Worm (Caenorhabditis elegans) whole organism, young adult: Measurements from ENCODE around the gene F15A4.10.

ENCODE experiments used
- B0035.1 ChIP-seq: sonication (generic microtip); optimal IDR thresholded peaks from 2 replicates; lab custom pipeline; 2016; ENCODE audit warnings: missing genetic modification characterization, mild to moderate bottlenecking, missing compliant biosample characterization, missing genotype, missing genetic modification reagents
- B0261.1 ChIP-seq: sonication (generic microtip); optimal IDR thresholded peaks from 2 replicates; lab custom pipeline; 2016; ENCODE audit warnings: mild to moderate bottlenecking, missing genetic modification characterization, moderate library complexity, missing compliant biosample characterization
- C06A6.2 ChIP-seq: fragments of 200-800 bp; sonication (Bioruptor generic); conservative IDR thresholded peaks from 2 replicates; pipeline ENCODE4 v1.3.6; 2022; ENCODE audit warnings: missing genetic modification characterization, missing compliant biosample characterization
- C17E4.6 ChIP-seq: fragments of 200-800 bp; sonication (Bioruptor generic); IDR thresholded peaks from 2 replicates; pipeline ENCODE4 v1.3.6; 2022; ENCODE audit warnings: missing genetic modification reagents, missing genetic modification characterization, missing compliant biosample characterization
- F22D6.2 ChIP-seq: sonication (generic microtip); optimal IDR thresholded peaks from 2 replicates; lab custom pipeline; 2016; ENCODE audit warnings: mild to moderate bottlenecking, missing genetic modification characterization, missing compliant biosample characterization
- F33H1.4 ChIP-seq: fragments of 200-800 bp; sonication (Bioruptor generic); IDR thresholded peaks from 2 replicates; pipeline ENCODE4 v1.3.6; 2022; ENCODE audit warnings: missing genetic modification reagents, missing genetic modification characterization, missing compliant biosample characterization
- Y95B8A.8 ChIP-seq: fragments of 200-800 bp; sonication (Bioruptor generic); IDR thresholded peaks from 2 replicates; pipeline ENCODE4 v1.3.6; 2022; ENCODE audit warnings: missing genetic modification reagents, missing genetic modification characterization, missing compliant biosample characterization
- aptf-3 ChIP-seq: fragments of 200-800 bp; sonication (Bioruptor generic); IDR thresholded peaks from 2 replicates; pipeline ENCODE4 v1.3.6; 2022; ENCODE audit warnings: missing genetic modification characterization, missing compliant biosample characterization
- atf-7 ChIP-seq: sonication (generic microtip); optimal IDR thresholded peaks from 2 replicates; lab custom pipeline; 2017; ENCODE audit warnings: mild to moderate bottlenecking, missing genetic modification characterization, missing compliant biosample characterization
- athp-1 ChIP-seq: sonication (generic microtip); optimal IDR thresholded peaks from 2 replicates; lab custom pipeline; 2017; ENCODE audit warnings: mild to moderate bottlenecking, missing genetic modification characterization, missing compliant biosample characterization
- attf-3 ChIP-seq: fragments of 200-800 bp; sonication (Bioruptor generic); conservative IDR thresholded peaks from 2 replicates; pipeline ENCODE4 v1.3.6; 2022; ENCODE audit warnings: missing genetic modification reagents, missing genetic modification characterization, missing compliant biosample characterization
- bed-2 ChIP-seq: fragments of 200-800 bp; sonication (Bioruptor generic); IDR thresholded peaks from 2 replicates; pipeline ENCODE4 v1.3.6; 2022; ENCODE audit warnings: missing genetic modification reagents, missing genetic modification characterization, missing compliant biosample characterization
- cebp-1 ChIP-seq, 2 experiments: fragments of 200-800 bp in 1 of 2; sonication (Bioruptor generic) in 1 of 2; sonication (generic microtip) in 1 of 2; IDR thresholded peaks in 1 of 2; optimal IDR thresholded peaks in 1 of 2; 2 replicates each; pipeline versions ENCODE4 v1.3.6 to Lab custom; 2017 to 2022; ENCODE audit warnings: missing compliant biosample characterization in 2 of 2, missing genetic modification characterization in 2 of 2, mild to moderate bottlenecking in 1 of 2, missing genetic modification reagents in 1 of 2, moderate library complexity in 1 of 2
- cebp-2 ChIP-seq: fragments of 200-800 bp; sonication (Bioruptor generic); IDR thresholded peaks from 2 replicates; pipeline ENCODE4 v1.3.6; 2022; ENCODE audit warnings: missing genetic modification characterization, missing compliant biosample characterization
- ceh-58 ChIP-seq: fragments of 200-800 bp; sonication (Bioruptor generic); IDR thresholded peaks from 2 replicates; pipeline ENCODE4 v1.3.6; 2022; ENCODE audit warnings: missing genetic modification characterization, missing compliant biosample characterization
- die-1 ChIP-seq: sonication (generic microtip); optimal IDR thresholded peaks from 2 replicates; lab custom pipeline; 2016; ENCODE audit warnings: missing genotype, mild to moderate bottlenecking, missing genetic modification characterization, missing compliant biosample characterization
- dox-1 ChIP-seq: fragments of 200-800 bp; sonication (Bioruptor generic); IDR thresholded peaks from 2 replicates; pipeline ENCODE4 v1.3.6; 2022; ENCODE audit warnings: missing genetic modification reagents, missing genetic modification characterization, missing compliant biosample characterization
- ekl-4 ChIP-seq: fragments of 200-800 bp; sonication (Bioruptor generic); IDR thresholded peaks from 2 replicates; pipeline ENCODE4 v1.3.6; 2022; ENCODE audit warnings: missing genetic modification reagents, missing genetic modification characterization, missing compliant biosample characterization
- ets-4 ChIP-seq: fragments of 200-800 bp; sonication (Bioruptor generic); optimal IDR thresholded peaks from 2 replicates; lab custom pipeline; 2018; ENCODE audit warnings: mild to moderate bottlenecking, missing genetic modification characterization, missing compliant biosample characterization
- hmg-1.2 ChIP-seq: fragments of 200-800 bp; sonication (Bioruptor generic); IDR thresholded peaks from 2 replicates; pipeline ENCODE4 v1.3.6; 2022; ENCODE audit warnings: missing genetic modification reagents, missing genetic modification characterization, missing compliant biosample characterization
- hrde-1 ChIP-seq: sonication (generic microtip); optimal IDR thresholded peaks from 2 replicates; lab custom pipeline; 2016; ENCODE audit warnings: missing genetic modification characterization, mild to moderate bottlenecking, missing compliant biosample characterization, moderate library complexity, missing genotype, missing genetic modification reagents, borderline replicate concordance
- lag-1 ChIP-seq: fragments of 200-800 bp; sonication (Bioruptor generic); IDR thresholded peaks from 2 replicates; pipeline ENCODE4 v1.3.6; 2022; ENCODE audit warnings: missing genetic modification reagents, missing genetic modification characterization, missing compliant biosample characterization
- let-607 ChIP-seq, 2 experiments: fragments of 200-800 bp in 1 of 2; sonication (Bioruptor generic) in 1 of 2; sonication (generic microtip) in 1 of 2; optimal IDR thresholded peaks; 2 replicates each; lab custom pipeline; 2016 to 2018; ENCODE audit warnings: mild to moderate bottlenecking in 2 of 2, missing compliant biosample characterization in 2 of 2, missing genetic modification characterization in 2 of 2, moderate library complexity in 2 of 2, missing genotype in 1 of 2
- lin-26 ChIP-seq: fragments of 200-800 bp; sonication (Bioruptor generic); IDR thresholded peaks from 2 replicates; pipeline ENCODE4 v1.3.6; 2022; ENCODE audit warnings: missing genetic modification reagents, missing genetic modification characterization, missing compliant biosample characterization
- lin-35 ChIP-seq, 3 experiments: fragments of 150-350 bp in 2 of 3; sonication (generic microtip) in 1 of 3; optimal IDR thresholded peaks; 2 replicates each; lab custom pipeline; 2014 to 2018; ENCODE audit warnings: missing biosample characterization in 3 of 3, missing genetic modification characterization in 3 of 3, missing genetic modification reagents in 3 of 3
- lsl-1 ChIP-seq: fragments of 200-800 bp; sonication (Bioruptor generic); optimal IDR thresholded peaks from 2 replicates; lab custom pipeline; 2018; ENCODE audit warnings: mild to moderate bottlenecking, missing genetic modification characterization, moderate library complexity, missing compliant biosample characterization
- mxl-1 ChIP-seq: sonication (generic microtip); optimal IDR thresholded peaks from 2 replicates; lab custom pipeline; 2016; ENCODE audit warnings: missing genetic modification characterization, missing compliant biosample characterization
- nfya-1 ChIP-seq: sonication (generic microtip); optimal IDR thresholded peaks from 2 replicates; lab custom pipeline; 2017; ENCODE audit warnings: antibody characterized with exemption, missing compliant biosample characterization, missing genetic modification characterization, borderline replicate concordance; ENCODE audit not compliant: insufficient read depth
- nfyb-1 ChIP-seq: fragments of 200-800 bp; sonication (Bioruptor generic); IDR thresholded peaks from 2 replicates; pipeline ENCODE4 v1.3.6; 2022; ENCODE audit warnings: missing genetic modification reagents, missing genetic modification characterization, missing compliant biosample characterization
- nhr-179 ChIP-seq: sonication (generic microtip); optimal IDR thresholded peaks from 2 replicates; lab custom pipeline; 2016; ENCODE audit warnings: mild to moderate bottlenecking, missing genetic modification characterization, missing compliant biosample characterization
- nhr-90 ChIP-seq: sonication (generic microtip); optimal IDR thresholded peaks from 2 replicates; lab custom pipeline; 2016; ENCODE audit warnings: missing genotype, mild to moderate bottlenecking, missing genetic modification characterization, missing compliant biosample characterization
- pbrm-1 ChIP-seq: fragments of 200-800 bp; sonication (Bioruptor generic); IDR thresholded peaks from 2 replicates; pipeline ENCODE4 v1.3.6; 2022; ENCODE audit warnings: missing genetic modification reagents, missing genetic modification characterization, missing compliant biosample characterization
- pha-4 ChIP-seq: fragments of 150-350 bp; sonication (generic microtip); optimal IDR thresholded peaks from 2 replicates; lab custom pipeline; 2014; ENCODE audit warnings: missing biosample characterization, missing genetic modification reagents, missing genetic modification characterization
- snpc-3.4 ChIP-seq: sonication (generic microtip); optimal IDR thresholded peaks from 2 replicates; lab custom pipeline; 2017; ENCODE audit warnings: missing genetic modification characterization, mild to moderate bottlenecking, missing compliant biosample characterization, antibody characterized with exemption, moderate library complexity, missing genotype, missing genetic modification reagents
- sptf-2 ChIP-seq: fragments of 200-800 bp; sonication (Bioruptor generic); optimal IDR thresholded peaks from 2 replicates; lab custom pipeline; 2018; ENCODE audit warnings: mild to moderate bottlenecking, missing genetic modification characterization, missing compliant biosample characterization
- tbp1 ChIP-seq: fragments of 200-800 bp; sonication (Bioruptor generic); optimal IDR thresholded peaks from 2 replicates; lab custom pipeline; 2018; ENCODE audit warnings: mild to moderate bottlenecking, missing genetic modification characterization, missing compliant biosample characterization
- tbx-9 ChIP-seq: sonication (generic microtip); optimal IDR thresholded peaks from 2 replicates; lab custom pipeline; 2016; ENCODE audit warnings: borderline replicate concordance, missing genetic modification characterization, inconsistent platforms, missing compliant biosample characterization
- zim-3 ChIP-seq: sonication (generic microtip); optimal IDR thresholded peaks from 2 replicates; lab custom pipeline; 2017; ENCODE audit warnings: mild to moderate bottlenecking, missing genetic modification characterization, moderate library complexity, missing compliant biosample characterization
- ztf-18 ChIP-seq: sonication (generic microtip); optimal IDR thresholded peaks from 2 replicates; lab custom pipeline; 2016; ENCODE audit warnings: missing genotype, mild to moderate bottlenecking, missing genetic modification characterization, missing compliant biosample characterization
- ztf-26 ChIP-seq: sonication (generic microtip); optimal IDR thresholded peaks from 2 replicates; lab custom pipeline; 2017; ENCODE audit warnings: missing genetic modification characterization, missing compliant biosample characterization
- ztf-6 ChIP-seq: fragments of 200-800 bp; sonication (Bioruptor generic); IDR thresholded peaks from 2 replicates; pipeline ENCODE4 v1.3.6; 2022; ENCODE audit warnings: missing genetic modification reagents, missing genetic modification characterization, missing compliant biosample characterization

F15A4.10 gene

DNA sequence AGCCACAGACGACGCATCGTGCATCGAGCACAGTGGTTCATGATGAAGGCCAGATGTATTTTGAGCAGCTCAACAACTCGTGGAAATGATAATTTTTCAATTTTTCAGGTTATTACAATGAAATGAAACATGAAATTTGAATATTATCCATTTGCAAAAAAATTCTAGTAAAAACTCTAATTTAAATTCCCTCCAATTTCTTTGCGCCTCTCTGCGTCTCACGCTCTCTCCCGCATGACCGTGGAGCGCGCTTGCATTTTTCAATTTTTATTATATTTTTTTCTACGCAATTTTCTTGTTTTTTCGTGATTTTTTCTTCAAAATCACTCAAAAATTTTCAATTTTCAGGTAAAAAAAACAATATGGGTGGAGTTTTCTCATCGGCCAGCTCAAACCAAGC is 25.5 kb downstream of the F15A4.10 start, which contains the start of gene tag-281 (continued):
- TF ChIP-seq bed-2 (GFP tag; lab: Robert Waterston, UW): no peak
- TF ChIP-seq hrde-1 (tag; lab: Kevin White, UChicago): no peak
- TF ChIP-seq pha-4: peak; percentile 44
- TF ChIP-seq zim-3 (tag; lab: Kevin White, UChicago): no peak
- TF ChIP-seq lin-35 (GFP tag; optimal IDR thresholded peaks at IDR 0.05; lab: Kevin White, UChicago): peak; percentile 36 to 96 (median 75)
- TF ChIP-seq hmg-1.2 (GFP tag; lab: Robert Waterston, UW): peak; percentile 100
- peak; percentile 66 for TF ChIP-seq lsl-1 (GFP tag; lab: Kevin White, UChicago)
- no peak for TF ChIP-seq Y95B8A.8 (GFP tag; lab: Robert Waterston, UW)
- TF ChIP-seq attf-3 (GFP tag; lab: Robert Waterston, UW): peak; percentile 38; the same call in 1 of the 2 replicates
- TF ChIP-seq ets-4 (GFP tag; lab: Kevin White, UChicago): no peak
- no peak for TF ChIP-seq atf-7 (tag; lab: Kevin White, UChicago)
- TF ChIP-seq mxl-1 (tag; lab: Kevin White, UChicago): no peak
- no peak for TF ChIP-seq ceh-58
- TF ChIP-seq B0035.1 (tag; lab: Kevin White, UChicago): no peak
- no peak for TF ChIP-seq lag-1 (GFP tag; lab: Robert Waterston, UW)
- TF ChIP-seq sptf-2: no peak
- no peak for TF ChIP-seq lin-26 (GFP tag; lab: Robert Waterston, UW)
- TF ChIP-seq F22D6.2 (tag; lab: Kevin White, UChicago): no peak
- TF ChIP-seq athp-1 (tag; lab: Kevin White, UChicago): peak; percentile 25
- no peak for TF ChIP-seq C17E4.6 (GFP tag; lab: Robert Waterston, UW)
- TF ChIP-seq B0261.1 (tag; lab: Kevin White, UChicago): no peak
- TF ChIP-seq tbx-9 (tag; lab: Kevin White, UChicago): no peak
- TF ChIP-seq C06A6.2: no peak
- peak; percentile 56 for TF ChIP-seq tbp1
- no peak for TF ChIP-seq die-1 (tag; lab: Kevin White, UChicago)
- TF ChIP-seq aptf-3 (GFP tag; lab: Robert Waterston, UW): no peak
- TF ChIP-seq nfya-1 (tag; lab: Kevin White, UChicago): no peak
- no peak for TF ChIP-seq snpc-3.4
- peak; percentile 73 for TF ChIP-seq F33H1.4 (GFP tag; lab: Robert Waterston, UW)
- no peak for TF ChIP-seq nfyb-1 (GFP tag; lab: Robert Waterston, UW)
- no peak for TF ChIP-seq cebp-1 (GFP tag; IDR thresholded peaks at IDR 0.05; lab: Robert Waterston, UW)
- TF ChIP-seq cebp-1 (tag; optimal IDR thresholded peaks at IDR 0.05; lab: Kevin White, UChicago): no peak
- TF ChIP-seq ztf-26 (tag; lab: Kevin White, UChicago): no peak
- TF ChIP-seq nhr-90: no peak
- no peak for TF ChIP-seq ztf-6 (GFP tag; lab: Robert Waterston, UW)
- peak; percentile 66; the same call in 1 of the 2 replicates for TF ChIP-seq pbrm-1 (GFP tag; lab: Robert Waterston, UW)
- TF ChIP-seq ztf-18: no peak
- TF ChIP-seq nhr-179 (tag; lab: Kevin White, UChicago): no peak
- TF ChIP-seq cebp-2 (GFP tag; lab: Robert Waterston, UW): no peak
- TF ChIP-seq ekl-4 (GFP tag; lab: Robert Waterston, UW): no peak
- TF ChIP-seq dox-1 (GFP tag; lab: Robert Waterston, UW): peak; percentile 56; the same call in 1 of the 2 replicates
- TF ChIP-seq let-607 (tag; optimal IDR thresholded peaks at IDR 0.05; lab: Kevin White, UChicago): no peak
